Fruit fly (Drosophila melanogaster) S2 (cell line): ENCODE data around the gene Clc.

Experiments used
- CG8478 ChIP-seq: fragments of >200 bp; optimal IDR thresholded peaks from 2 replicates; lab custom pipeline; 2018
- CTCF ChIP-seq, 2 experiments: fragments of >200 bp; optimal IDR thresholded peaks; 2 replicates each; lab custom pipeline; 2018

dm6 chr3L:20192872-20193747 is 47.7 kb upstream of the Clc start:
- TF ChIP-seq CG8478 (lab: Kevin White, UChicago) (no peak), CTCF (optimal IDR thresholded peaks at IDR 0.05; lab: Kevin White, UChicago) (no peak)
